Fruit fly (Drosophila melanogaster) whole organism, embryonic: ENCODE results near the gene dome.

Experiments
- Atf3 ChIP-seq: fragments of 200-800 bp; sonication (Bioruptor generic); optimal IDR thresholded peaks from 3 replicates; lab custom pipeline; 2016; ENCODE audit warnings: missing biosample characterization, missing genetic modification characterization
- Awh ChIP-seq: fragments of 200-800 bp; sonication (Bioruptor generic); IDR thresholded peaks from 2 replicates; pipeline ENCODE4, ENCODE4 v1.3.6; 2022; ENCODE audit warnings: missing biosample characterization, missing genetic modification characterization
- CG12769 ChIP-seq: fragments of 200-800 bp; sonication (Bioruptor generic); optimal IDR thresholded peaks from 2 replicates; lab custom pipeline; 2019; ENCODE audit warnings: missing biosample characterization, mild to moderate bottlenecking, missing genetic modification characterization, moderate library complexity
- CG13894 ChIP-seq: fragments of 200-800 bp; sonication (Bioruptor generic); optimal IDR thresholded peaks from 3 replicates; lab custom pipeline; 2018; ENCODE audit warnings: missing biosample characterization, mild to moderate bottlenecking, missing genetic modification characterization, moderate library complexity
- CG14441 ChIP-seq: fragments of 200-800 bp; sonication (Bioruptor generic); IDR thresholded peaks from 2 replicates; pipeline ENCODE4 v1.3.6; 2022; ENCODE audit warnings: missing biosample characterization, missing genetic modification characterization
- CG1602 ChIP-seq: fragments of 200-800 bp; sonication (Bioruptor generic); optimal IDR thresholded peaks from 3 replicates; lab custom pipeline; 2016; ENCODE audit warnings: missing biosample characterization, missing genetic modification characterization
- CG18011 ChIP-seq: fragments of 200-800 bp; sonication (Bioruptor generic); optimal IDR thresholded peaks from 2 replicates; lab custom pipeline; 2017; ENCODE audit warnings: missing biosample characterization, missing genetic modification characterization, mild to moderate bottlenecking, moderate library complexity, missing genotype
- CG2199 ChIP-seq: fragments of 200-800 bp; sonication (Bioruptor generic); IDR thresholded peaks from 3 replicates; pipeline ENCODE4 v1.3.6; 2022; ENCODE audit warnings: missing biosample characterization, missing genetic modification characterization
- CG2202 ChIP-seq: fragments of 200-800 bp; sonication (Bioruptor generic); optimal IDR thresholded peaks from 2 replicates; lab custom pipeline; 2018; ENCODE audit warnings: missing biosample characterization, mild to moderate bottlenecking, missing genetic modification characterization
- CG2875 ChIP-seq: fragments of 200-800 bp; sonication (Bioruptor generic); optimal IDR thresholded peaks from 2 replicates; lab custom pipeline; 2017; ENCODE audit warnings: missing biosample characterization, mild to moderate bottlenecking, missing genetic modification characterization, missing genetic modification reagents
- CG30403 ChIP-seq: fragments of 200-800 bp; sonication (Bioruptor generic); optimal IDR thresholded peaks from 3 replicates; lab custom pipeline; 2016; ENCODE audit warnings: missing biosample characterization, missing genetic modification characterization
- CG31388 ChIP-seq: fragments of 200-800 bp; sonication (Bioruptor generic); optimal IDR thresholded peaks from 2 replicates; lab custom pipeline; 2016; ENCODE audit warnings: missing biosample characterization, missing genetic modification characterization
- CG32767 ChIP-seq: fragments of 200-800 bp; sonication (Bioruptor generic); IDR thresholded peaks from 2 replicates; pipeline ENCODE4 v1.3.6; 2022; ENCODE audit warnings: missing biosample characterization, missing genetic modification characterization
- CG5180 ChIP-seq: fragments of 200-800 bp; sonication (Bioruptor generic); optimal IDR thresholded peaks from 3 replicates; lab custom pipeline; 2017; ENCODE audit warnings: missing biosample characterization, missing genetic modification characterization, mild to moderate bottlenecking, moderate library complexity, missing genetic modification reagents
- CG7271 ChIP-seq: fragments of 200-800 bp; sonication (Bioruptor generic); optimal IDR thresholded peaks from 2 replicates; lab custom pipeline; 2018; ENCODE audit warnings: missing biosample characterization, mild to moderate bottlenecking, missing genetic modification characterization, moderate library complexity
- CG8281 ChIP-seq: fragments of 200-800 bp; sonication (Bioruptor generic); optimal IDR thresholded peaks from 2 replicates; lab custom pipeline; 2018; ENCODE audit warnings: missing biosample characterization, mild to moderate bottlenecking, missing genetic modification characterization, moderate library complexity
- CG8478 ChIP-seq: fragments of >200 bp; optimal IDR thresholded peaks from 2 replicates; lab custom pipeline; 2018
- CG9797 ChIP-seq: fragments of 200-800 bp; sonication (Bioruptor generic); optimal IDR thresholded peaks from 3 replicates; lab custom pipeline; 2018; ENCODE audit warnings: missing biosample characterization, mild to moderate bottlenecking, missing genetic modification characterization
- D19A ChIP-seq: fragments of 200-800 bp; optimal IDR thresholded peaks from 3 replicates; lab custom pipeline; 2019; ENCODE audit warnings: missing biosample characterization, mild to moderate bottlenecking, missing genetic modification characterization, moderate library complexity
- Dbx ChIP-seq: fragments of 200-800 bp; sonication (Bioruptor generic); IDR thresholded peaks from 3 replicates; pipeline ENCODE4 v1.3.6; 2022; ENCODE audit warnings: missing biosample characterization, missing genetic modification characterization
- Deaf1 ChIP-seq: fragments of 200-800 bp; optimal IDR thresholded peaks from 3 replicates; lab custom pipeline; 2019; ENCODE audit warnings: missing biosample characterization, mild to moderate bottlenecking, missing genetic modification characterization, moderate library complexity
- Dip3 ChIP-seq: fragments of 200-800 bp; sonication (Bioruptor generic); optimal IDR thresholded peaks from 3 replicates; lab custom pipeline; 2016; ENCODE audit warnings: missing biosample characterization, missing genetic modification characterization
- Dp ChIP-seq: fragments of 200-800 bp; sonication (Bioruptor generic); optimal IDR thresholded peaks from 2 replicates; lab custom pipeline; 2018; ENCODE audit warnings: missing biosample characterization, mild to moderate bottlenecking, missing genetic modification characterization, moderate library complexity
- Drgx ChIP-seq: fragments of 200-800 bp; sonication (Bioruptor generic); IDR thresholded peaks from 2 replicates; pipeline ENCODE4 v1.3.6; 2022; ENCODE audit warnings: missing biosample characterization, missing genetic modification characterization
- Fer2 ChIP-seq: fragments of 200-800 bp; sonication (Bioruptor generic); optimal IDR thresholded peaks from 2 replicates; lab custom pipeline; 2018; ENCODE audit warnings: missing biosample characterization, mild to moderate bottlenecking, missing genetic modification characterization, moderate library complexity
- Hr51 ChIP-seq, 2 experiments: fragments of 200-800 bp; sonication (Bioruptor generic); optimal IDR thresholded peaks; 2 replicates in 1 of 2; 3 replicates in 1 of 2; lab custom pipeline; 2016 to 2018; ENCODE audit warnings: missing biosample characterization in 2 of 2, missing genetic modification characterization in 2 of 2, mild to moderate bottlenecking in 1 of 2, moderate library complexity in 1 of 2
- MBD-R2 ChIP-seq: fragments of 200-800 bp; sonication (Bioruptor generic); IDR thresholded peaks from 2 replicates; pipeline ENCODE4 v1.3.6; 2022; ENCODE audit warnings: missing biosample characterization, missing genetic modification characterization
- MESR4 ChIP-seq: fragments of 200-800 bp; sonication (Bioruptor generic); optimal IDR thresholded peaks from 2 replicates; lab custom pipeline; 2018; ENCODE audit warnings: missing biosample characterization, mild to moderate bottlenecking, missing genetic modification characterization, moderate library complexity
- Max ChIP-seq: fragments of 200-800 bp; sonication (Bioruptor generic); optimal IDR thresholded peaks from 2 replicates; lab custom pipeline; 2016; ENCODE audit warnings: missing biosample characterization, mild to moderate bottlenecking, missing genetic modification characterization
- Meics ChIP-seq: fragments of 200-800 bp; sonication (Bioruptor generic); optimal IDR thresholded peaks from 2 replicates; lab custom pipeline; 2017; ENCODE audit warnings: missing biosample characterization, mild to moderate bottlenecking, missing genetic modification characterization
- NC2α ChIP-seq: fragments of 200-800 bp; sonication (Bioruptor generic); optimal IDR thresholded peaks from 2 replicates; lab custom pipeline; 2016; ENCODE audit warnings: missing biosample characterization, missing genetic modification characterization
- Neu2 ChIP-seq: fragments of 200-800 bp; sonication (Bioruptor generic); optimal IDR thresholded peaks from 3 replicates; lab custom pipeline; 2016; ENCODE audit warnings: missing biosample characterization, missing genetic modification characterization, borderline replicate concordance
- Opbp ChIP-seq: fragments of 200-800 bp; sonication (Bioruptor generic); IDR thresholded peaks from 3 replicates; pipeline ENCODE4 v1.3.6; 2022; ENCODE audit warnings: missing biosample characterization, missing genetic modification characterization; ENCODE audit not compliant: partially characterized antibody
- Sry-δ ChIP-seq: fragments of 200-800 bp; sonication (Bioruptor generic); optimal IDR thresholded peaks from 2 replicates; lab custom pipeline; 2016; ENCODE audit warnings: missing biosample characterization, missing genetic modification characterization
- crc ChIP-seq: fragments of 200-800 bp; sonication (Bioruptor generic); optimal IDR thresholded peaks from 2 replicates; lab custom pipeline; 2016; ENCODE audit warnings: missing biosample characterization, missing genetic modification characterization
- cwo ChIP-seq: fragments of 200-800 bp; sonication (Bioruptor generic); optimal IDR thresholded peaks from 3 replicates; lab custom pipeline; 2017; ENCODE audit warnings: missing biosample characterization, missing genetic modification characterization, mild to moderate bottlenecking, moderate library complexity, missing genetic modification reagents
- danr ChIP-seq: fragments of 200-800 bp; sonication (Bioruptor generic); IDR thresholded peaks from 2 replicates; pipeline ENCODE4 v1.3.6; 2022; ENCODE audit warnings: missing biosample characterization, missing genetic modification characterization
- dimm ChIP-seq: fragments of 200-800 bp; sonication (Bioruptor generic); IDR thresholded peaks from 2 replicates; pipeline ENCODE4 v1.3.6; 2022; ENCODE audit warnings: missing biosample characterization, missing genetic modification characterization
- ewg ChIP-seq: fragments of 200-800 bp; sonication (Bioruptor generic); optimal IDR thresholded peaks from 3 replicates; lab custom pipeline; 2017; ENCODE audit warnings: mild to moderate bottlenecking, missing biosample characterization, missing genetic modification reagents, missing genetic modification characterization
- eyg ChIP-seq: fragments of 200-800 bp; sonication (Bioruptor generic); optimal IDR thresholded peaks from 3 replicates; lab custom pipeline; 2016; ENCODE audit warnings: missing biosample characterization, missing genetic modification characterization
- lmd ChIP-seq: fragments of 200-800 bp; sonication (Bioruptor generic); IDR thresholded peaks from 2 replicates; pipeline ENCODE4 v1.3.6; 2022; ENCODE audit warnings: missing biosample characterization, missing genetic modification characterization
- mirr ChIP-seq: fragments of 200-800 bp; sonication (Bioruptor generic); optimal IDR thresholded peaks from 3 replicates; lab custom pipeline; 2018; ENCODE audit warnings: missing biosample characterization, mild to moderate bottlenecking, missing genetic modification characterization
- pfk ChIP-seq: fragments of 200-800 bp; sonication (Bioruptor generic); optimal IDR thresholded peaks from 2 replicates; lab custom pipeline; 2018; ENCODE audit warnings: missing biosample characterization, mild to moderate bottlenecking, missing genetic modification characterization, moderate library complexity
- pho ChIP-seq: fragments of 200-800 bp; sonication (Bioruptor generic); optimal IDR thresholded peaks from 2 replicates; lab custom pipeline; 2016; ENCODE audit warnings: missing biosample characterization, missing genetic modification characterization
- row ChIP-seq: fragments of 200-800 bp; sonication (Bioruptor generic); IDR thresholded peaks from 3 replicates; pipeline ENCODE4 v1.3.6; 2022; ENCODE audit warnings: missing biosample characterization, missing genetic modification characterization
- salm ChIP-seq: fragments of 200-800 bp; sonication (Bioruptor generic); optimal IDR thresholded peaks from 2 replicates; lab custom pipeline; 2018; ENCODE audit warnings: missing biosample characterization, mild to moderate bottlenecking, missing genetic modification characterization
- schlank ChIP-seq: fragments of 200-800 bp; sonication (Bioruptor generic); optimal IDR thresholded peaks from 2 replicates; lab custom pipeline; 2018; ENCODE audit warnings: missing biosample characterization, mild to moderate bottlenecking, missing genetic modification characterization
- sisA ChIP-seq: fragments of 200-800 bp; sonication (Bioruptor generic); IDR thresholded peaks from 2 replicates; pipeline ENCODE4 v1.3.6; 2022; ENCODE audit warnings: missing biosample characterization, missing genetic modification characterization
- sqz ChIP-seq: fragments of 200-800 bp; sonication (Bioruptor generic); optimal IDR thresholded peaks from 3 replicates; lab custom pipeline; 2018; ENCODE audit warnings: missing biosample characterization, mild to moderate bottlenecking, missing genetic modification characterization
- zf30C ChIP-seq: fragments of 200-800 bp; sonication (Bioruptor generic); optimal IDR thresholded peaks from 3 replicates; lab custom pipeline; 2018; ENCODE audit warnings: missing biosample characterization, mild to moderate bottlenecking, missing genetic modification characterization

Gene dome

dm6 chrX:19694792-19695558 is 11.7 kb upstream of the dome start, which contains the start of gene CG14229 (continued):
- TF ChIP-seq Meics (GFP tag; lab: Kevin White, UChicago): peak; percentile 8
- TF ChIP-seq CG13894 (tag; lab: Kevin White, UChicago): no peak
- peak in 1 of 2 experiments; percentile 18 for TF ChIP-seq Hr51 (GFP tag; optimal IDR thresholded peaks at IDR 0.05; lab: Kevin White, UChicago)
- TF ChIP-seq CG30403 (GFP tag; lab: Kevin White, UChicago): peak; percentile 23
- no peak for TF ChIP-seq NC2α (GFP tag; lab: Kevin White, UChicago)
- TF ChIP-seq CG2875: no peak
- TF ChIP-seq MBD-R2: peak; percentile 54
- no peak for TF ChIP-seq Opbp
- no peak for TF ChIP-seq Dbx (GFP tag; lab: Robert Waterston, UW)
- TF ChIP-seq CG8478: no peak
- peak; percentile 38; the same call in 1 of the 2 replicates for TF ChIP-seq lmd (GFP tag; lab: Robert Waterston, UW)
- peak; percentile 3 for TF ChIP-seq Sry-δ (GFP tag; lab: Kevin White, UChicago)
- TF ChIP-seq CG5180 (GFP tag; lab: Kevin White, UChicago): no peak
- no peak for TF ChIP-seq Max (GFP tag; lab: Kevin White, UChicago)
- TF ChIP-seq row (GFP tag; lab: Robert Waterston, UW): peak; percentile 57
- TF ChIP-seq CG32767: no peak
- TF ChIP-seq CG31388 (GFP tag; lab: Kevin White, UChicago): no peak
- no peak for TF ChIP-seq ewg (GFP tag; lab: Kevin White, UChicago)
- no peak for TF ChIP-seq CG7271 (tag; lab: Kevin White, UChicago)
- no peak for TF ChIP-seq sqz (GFP tag; lab: Kevin White, UChicago)
- peak; percentile 35 for TF ChIP-seq CG9797 (GFP tag; lab: Kevin White, UChicago)
- no peak for TF ChIP-seq CG14441 (GFP tag; lab: Robert Waterston, UW)
- TF ChIP-seq Neu2 (GFP tag; lab: Kevin White, UChicago): no peak
- peak; percentile 30 for TF ChIP-seq MESR4 (GFP tag; lab: Kevin White, UChicago)
- no peak for TF ChIP-seq CG2202 (tag; lab: Kevin White, UChicago)
- no peak for TF ChIP-seq mirr (GFP tag; lab: Kevin White, UChicago)
- no peak for TF ChIP-seq dimm (GFP tag; lab: Robert Waterston, UW)
- no peak for TF ChIP-seq pfk (GFP tag; lab: Kevin White, UChicago)
- no peak for TF ChIP-seq CG18011 (GFP tag; lab: Kevin White, UChicago)
- TF ChIP-seq cwo (GFP tag; lab: Kevin White, UChicago): no peak
- TF ChIP-seq CG1602: no peak
- TF ChIP-seq Fer2 (tag; lab: Kevin White, UChicago): no peak
- TF ChIP-seq CG12769 (tag; lab: Kevin White, UChicago): no peak
- peak; percentile 75 for TF ChIP-seq D19A
- no peak for TF ChIP-seq Atf3 (GFP tag; lab: Kevin White, UChicago)
- TF ChIP-seq Dip3 (GFP tag; lab: Kevin White, UChicago): no peak
- no peak for TF ChIP-seq zf30C (GFP tag; lab: Kevin White, UChicago)
- no peak for TF ChIP-seq CG8281
- TF ChIP-seq salm (tag; lab: Kevin White, UChicago): no peak
- no peak for TF ChIP-seq eyg (GFP tag; lab: Kevin White, UChicago)
- TF ChIP-seq schlank (tag; lab: Kevin White, UChicago): no peak
- TF ChIP-seq CG2199: no peak
- TF ChIP-seq sisA (GFP tag; lab: Robert Waterston, UW): peak; percentile 44
- TF ChIP-seq Drgx (GFP tag; lab: Robert Waterston, UW): peak; percentile 29; the same call in 1 of the 2 replicates
- peak; percentile 5 for TF ChIP-seq Dp (GFP tag; lab: Kevin White, UChicago)
- no peak for TF ChIP-seq crc
- no peak for TF ChIP-seq pho (GFP tag; lab: Kevin White, UChicago)
- TF ChIP-seq danr: no peak
- TF ChIP-seq Awh (GFP tag; lab: Robert Waterston, UW): 0 out of 2 replicates have a peak, but pooled peaks have one; percentile 24
- TF ChIP-seq Deaf1 (tag; lab: Kevin White, UChicago): no peak
